Fruit fly (Drosophila melanogaster): ENCODE measurements around the gene Root.

The Root gene

dm6 chr3R:24100717-24101116, 12.4 kb upstream of the Root start:
- peak; percentile 62 for TF ChIP-seq psq (GFP tag; optimal IDR thresholded peaks at IDR 0.05)
- no peak for TF ChIP-seq N (GFP tag; optimal IDR thresholded peaks at IDR 0.05)
- TF ChIP-seq woc (GFP tag; optimal IDR thresholded peaks at IDR 0.05), result no peak
- no peak for TF ChIP-seq CG9705 (GFP tag; optimal IDR thresholded peaks at IDR 0.05)
- TF ChIP-seq OdsH (GFP tag; optimal IDR thresholded peaks at IDR 0.05), result no peak

- TF ChIP-seq N (GFP tag; optimal IDR thresholded peaks at IDR 0.05) (no peak), Hr83 (GFP tag; optimal IDR thresholded peaks at IDR 0.05; ENCODE audit: poor library complexity, severe bottlenecking) (no peak), h (GFP tag; optimal IDR thresholded peaks at IDR 0.05) (no peak), sv (GFP tag; optimal IDR thresholded peaks at IDR 0.05) (no peak), usp (GFP tag; optimal IDR thresholded peaks at IDR 0.05) (no peak), brk (GFP tag; optimal IDR thresholded peaks at IDR 0.05) (no peak), pan (optimal IDR thresholded peaks at IDR 0.05) (no peak)
Observed at dm6 chr3R:24101437-24101836, 11.6 kb upstream of the Root start.

dm6 chr3R:24102387-24102786, 10.7 kb upstream of the Root start:
- TF ChIP-seq Abd-B (GFP tag; optimal IDR thresholded peaks at IDR 0.05), result no peak
- no peak for TF ChIP-seq Myc (optimal IDR thresholded peaks at IDR 0.05)
- TF ChIP-seq OdsH (GFP tag; optimal IDR thresholded peaks at IDR 0.05), result no peak
- no peak for TF ChIP-seq psq (GFP tag; optimal IDR thresholded peaks at IDR 0.05)
- TF ChIP-seq jim (GFP tag; optimal IDR thresholded peaks at IDR 0.05), result no peak
- no peak for TF ChIP-seq Dif (GFP tag; optimal IDR thresholded peaks at IDR 0.05; ENCODE audit: partially characterized antibody)
- TF ChIP-seq Jra (GFP tag; optimal IDR thresholded peaks at IDR 0.05), result no peak
- TF ChIP-seq fru (GFP tag; optimal IDR thresholded peaks at IDR 0.05), result no peak
- TF ChIP-seq pan (optimal IDR thresholded peaks at IDR 0.05), result no peak
- no peak for TF ChIP-seq CrebA (GFP tag; optimal IDR thresholded peaks at IDR 0.05; ENCODE audit: borderline replicate concordance)

- no peak for TF ChIP-seq rgr (GFP tag; optimal IDR thresholded peaks at IDR 0.05)
- no peak for TF ChIP-seq fru (GFP tag; optimal IDR thresholded peaks at IDR 0.05)
- TF ChIP-seq br (GFP tag; optimal IDR thresholded peaks at IDR 0.05), result no peak
- TF ChIP-seq ey (GFP tag; optimal IDR thresholded peaks at IDR 0.05), result no peak
- no peak for TF ChIP-seq psq (GFP tag; optimal IDR thresholded peaks at IDR 0.05)
- TF ChIP-seq Hnf4 (GFP tag; optimal IDR thresholded peaks at IDR 0.05), result no peak
- TF ChIP-seq Sp1 (GFP tag; optimal IDR thresholded peaks at IDR 0.05), result no peak
- no peak for TF ChIP-seq Dif (GFP tag; optimal IDR thresholded peaks at IDR 0.05; ENCODE audit: partially characterized antibody)
- no peak for TF ChIP-seq tai (GFP tag; optimal IDR thresholded peaks at IDR 0.05)
- TF ChIP-seq Myc (optimal IDR thresholded peaks at IDR 0.05), result no peak
Observed at dm6 chr3R:24103708-24104107, 9.4 kb upstream of the Root start.

- TF ChIP-seq dsf (GFP tag; optimal IDR thresholded peaks at IDR 0.05; ENCODE audit: borderline replicate concordance) (no peak), Rel (GFP tag; optimal IDR thresholded peaks at IDR 0.05) (peak; percentile 60), Rel (tag; optimal IDR thresholded peaks at IDR 0.05) (no peak), brk (GFP tag; optimal IDR thresholded peaks at IDR 0.05) (no peak), OdsH (GFP tag; optimal IDR thresholded peaks at IDR 0.05) (no peak), pan (optimal IDR thresholded peaks at IDR 0.05) (no peak), psq (GFP tag; optimal IDR thresholded peaks at IDR 0.05) (no peak), sv (GFP tag; optimal IDR thresholded peaks at IDR 0.05) (no peak), CrebA (GFP tag; optimal IDR thresholded peaks at IDR 0.05; ENCODE audit: borderline replicate concordance) (no peak), jim (GFP tag; optimal IDR thresholded peaks at IDR 0.05) (no peak), foxo (GFP tag; optimal IDR thresholded peaks at IDR 0.05) (no peak), Hr83 (GFP tag; optimal IDR thresholded peaks at IDR 0.05; ENCODE audit: poor library complexity, severe bottlenecking) (no peak), Dif (GFP tag; optimal IDR thresholded peaks at IDR 0.05; ENCODE audit: partially characterized antibody) (peak; percentile 56), dl (GFP tag; optimal IDR thresholded peaks at IDR 0.05; ENCODE audit: insufficient read depth in 1 of 2, partially characterized antibody in 2 of 2) (peak in 1 of 2 experiments; percentile 60), Hr78 (GFP tag; optimal IDR thresholded peaks at IDR 0.05) (no peak), h (GFP tag; optimal IDR thresholded peaks at IDR 0.05) (no peak), Jra (GFP tag; optimal IDR thresholded peaks at IDR 0.05) (peak; percentile 15), CG32264 (GFP tag; optimal IDR thresholded peaks at IDR 0.05) (no peak), lola (GFP tag; optimal IDR thresholded peaks at IDR 0.05) (peak; percentile 19), br (GFP tag; optimal IDR thresholded peaks at IDR 0.05) (no peak), usp (GFP tag; optimal IDR thresholded peaks at IDR 0.05) (no peak), fru (GFP tag; optimal IDR thresholded peaks at IDR 0.05) (no peak), CG9705 (GFP tag; optimal IDR thresholded peaks at IDR 0.05) (no peak), sage (GFP tag; optimal IDR thresholded peaks at IDR 0.05) (no peak), Mio (GFP tag; optimal IDR thresholded peaks at IDR 0.05) (no peak), GATAd (GFP tag; optimal IDR thresholded peaks at IDR 0.05) (no peak), tai (GFP tag; optimal IDR thresholded peaks at IDR 0.05) (no peak), Myc (optimal IDR thresholded peaks at IDR 0.05) (no peak)
Observed at dm6 chr3R:24104471-24105311, 8.4 kb upstream of the Root start.
